Worm (Caenorhabditis elegans) whole organism, L4 larva: ENCODE results near the gene R07E5.6.

Experiments used
- F26F4.8 ChIP-seq: fragments of 200-800 bp; sonication (Bioruptor generic); conservative IDR thresholded peaks from 2 replicates; pipeline ENCODE4 v1.3.6; 2022; ENCODE audit warnings: missing genetic modification characterization, missing compliant biosample characterization
- F37D6.2 ChIP-seq: sonication (generic microtip); optimal IDR thresholded peaks from 2 replicates; lab custom pipeline; 2016; ENCODE audit warnings: mild to moderate bottlenecking, missing genetic modification characterization, missing compliant biosample characterization
- R02D3.7 ChIP-seq: fragments of 150-350 bp; sonication (generic microtip); optimal IDR thresholded peaks from 3 replicates; lab custom pipeline; 2014; ENCODE audit warnings: missing biosample characterization, missing genetic modification characterization
- T20F7.1 ChIP-seq: fragments of 200-800 bp; sonication (Bioruptor generic); optimal IDR thresholded peaks from 2 replicates; lab custom pipeline; 2018; ENCODE audit warnings: mild to moderate bottlenecking, missing genetic modification characterization, missing compliant biosample characterization
- ama-1 ChIP-seq: fragments of 150-350 bp; optimal IDR thresholded peaks from 2 replicates; lab custom pipeline; 2014; ENCODE audit warnings: inconsistent platforms, mixed read lengths
- ceh-20 ChIP-seq: fragments of 200-800 bp; sonication (Bioruptor generic); IDR thresholded peaks from 2 replicates; pipeline ENCODE4 v1.3.6; 2022; ENCODE audit warnings: missing genetic modification reagents, missing genetic modification characterization, missing compliant biosample characterization
- ceh-32 ChIP-seq: sonication (generic microtip); optimal IDR thresholded peaks from 2 replicates; lab custom pipeline; 2016; ENCODE audit warnings: mild to moderate bottlenecking, missing genetic modification characterization, missing compliant biosample characterization; ENCODE audit not compliant: poor library complexity
- ceh-62 ChIP-seq: sonication (generic microtip); optimal IDR thresholded peaks from 2 replicates; lab custom pipeline; 2017; ENCODE audit warnings: missing biosample characterization, missing genetic modification characterization
- ceh-82 ChIP-seq: sonication (generic microtip); optimal IDR thresholded peaks from 2 replicates; lab custom pipeline; 2017; ENCODE audit warnings: missing biosample characterization, missing genetic modification characterization
- daf-16 ChIP-seq, 3 experiments: sonication (generic microtip); optimal IDR thresholded peaks; 2 replicates each; lab custom pipeline; 2016 to 2017; ENCODE audit warnings: missing genetic modification characterization in 3 of 3, missing genetic modification reagents in 3 of 3, mild to moderate bottlenecking in 2 of 3, missing compliant biosample characterization in 2 of 3, missing biosample characterization in 1 of 3, moderate library complexity in 1 of 3
- daf-19 ChIP-seq: fragments of 200-800 bp; sonication (Bioruptor generic); conservative IDR thresholded peaks from 2 replicates; pipeline ENCODE4 v1.3.6; 2022; ENCODE audit warnings: missing genetic modification characterization, missing compliant biosample characterization
- daf-8 ChIP-seq: fragments of 200-800 bp; sonication (Bioruptor generic); IDR thresholded peaks from 2 replicates; pipeline ENCODE4 v1.3.6; 2022; ENCODE audit warnings: missing genetic modification characterization, missing compliant biosample characterization
- dmd-6 ChIP-seq: fragments of 200-800 bp; sonication (Bioruptor generic); IDR thresholded peaks from 2 replicates; pipeline ENCODE4 v1.3.6; 2022; ENCODE audit warnings: missing genetic modification reagents, missing genetic modification characterization, missing compliant biosample characterization
- dmd-8 ChIP-seq: fragments of 200-800 bp; sonication (Bioruptor generic); IDR thresholded peaks from 2 replicates; pipeline ENCODE4 v1.3.6; 2022; ENCODE audit warnings: missing genetic modification characterization, missing compliant biosample characterization
- duxl-1 ChIP-seq: sonication (generic microtip); optimal IDR thresholded peaks from 2 replicates; lab custom pipeline; 2016; ENCODE audit warnings: mild to moderate bottlenecking, missing genetic modification characterization, moderate library complexity, missing compliant biosample characterization; ENCODE audit not compliant: poor library complexity
- dve-1 ChIP-seq: sonication (generic microtip); optimal IDR thresholded peaks from 2 replicates; lab custom pipeline; 2017; ENCODE audit warnings: antibody characterized with exemption, mild to moderate bottlenecking, missing genetic modification characterization, missing compliant biosample characterization; ENCODE audit not compliant: insufficient read depth
- egl-27 ChIP-seq: sonication (generic microtip); optimal IDR thresholded peaks from 3 replicates; lab custom pipeline; 2017; ENCODE audit warnings: missing biosample characterization, missing genetic modification reagents, missing genetic modification characterization
- egl-43 ChIP-seq: fragments of 200-800 bp; sonication (Bioruptor generic); IDR thresholded peaks from 2 replicates; pipeline ENCODE4 v1.3.6; 2022; ENCODE audit warnings: missing genetic modification reagents, missing genetic modification characterization, missing compliant biosample characterization
- fkh-10 ChIP-seq: fragments of 150-350 bp; optimal IDR thresholded peaks from 2 replicates; lab custom pipeline; 2014; ENCODE audit warnings: missing biosample characterization, missing genetic modification reagents, missing genetic modification characterization
- hlh-11 ChIP-seq: fragments of 200-800 bp; sonication (Bioruptor generic); optimal IDR thresholded peaks from 2 replicates; lab custom pipeline; 2018; ENCODE audit warnings: mild to moderate bottlenecking, missing genetic modification characterization, missing compliant biosample characterization
- hlh-30 ChIP-seq: sonication (generic microtip); optimal IDR thresholded peaks from 2 replicates; lab custom pipeline; 2017; ENCODE audit warnings: antibody characterized with exemption, mild to moderate bottlenecking, missing genetic modification characterization, missing compliant biosample characterization; ENCODE audit not compliant: insufficient read depth
- hmg-1.1 ChIP-seq: fragments of 200-800 bp; sonication (Bioruptor generic); IDR thresholded peaks from 2 replicates; pipeline ENCODE4 v1.3.6; 2022; ENCODE audit warnings: missing genetic modification reagents, missing genetic modification characterization, missing compliant biosample characterization
- lin-13 ChIP-seq: fragments of 150-350 bp; optimal IDR thresholded peaks from 2 replicates; lab custom pipeline; 2014; ENCODE audit warnings: missing biosample characterization, missing genetic modification reagents, missing genetic modification characterization
- lin-38 ChIP-seq: fragments of 200-800 bp; sonication (Bioruptor generic); IDR thresholded peaks from 2 replicates; pipeline ENCODE4 v1.3.6; 2022; ENCODE audit warnings: missing genetic modification reagents, missing genetic modification characterization, missing compliant biosample characterization
- lsy-2 ChIP-seq, 2 experiments: fragments of 150-350 bp in 1 of 2; sonication (generic microtip) in 1 of 2; optimal IDR thresholded peaks; 2 replicates each; lab custom pipeline; 2014 to 2017; ENCODE audit warnings: missing biosample characterization in 2 of 2, missing genetic modification characterization in 2 of 2
- madf-5 ChIP-seq, 2 experiments: fragments of 200-800 bp; sonication (Bioruptor generic); IDR thresholded peaks; 2 replicates each; pipeline ENCODE4 v1.3.6; 2022; ENCODE audit warnings: missing compliant biosample characterization in 2 of 2, missing genetic modification characterization in 2 of 2
- mdl-1 ChIP-seq, 2 experiments: fragments of 150-350 bp in 1 of 2; sonication (generic microtip) in 1 of 2; optimal IDR thresholded peaks; 2 replicates each; lab custom pipeline; 2014 to 2017; ENCODE audit warnings: missing biosample characterization in 2 of 2, missing genetic modification characterization in 2 of 2
- mdt-29 ChIP-seq: fragments of 200-800 bp; sonication (Bioruptor generic); IDR thresholded peaks from 2 replicates; pipeline ENCODE4 v1.3.6; 2022; ENCODE audit warnings: missing genetic modification reagents, missing genetic modification characterization, missing compliant biosample characterization
- mep-1 ChIP-seq: fragments of 150-350 bp; sonication (generic microtip); optimal IDR thresholded peaks from 3 replicates; lab custom pipeline; 2014; ENCODE audit warnings: missing biosample characterization, missing genetic modification characterization
- mes-2 ChIP-seq: sonication (generic microtip); optimal IDR thresholded peaks from 2 replicates; lab custom pipeline; 2016; ENCODE audit warnings: missing genotype, mild to moderate bottlenecking, missing genetic modification characterization, missing compliant biosample characterization; ENCODE audit not compliant: poor library complexity, severe bottlenecking
- nhr-102 ChIP-seq: sonication (generic microtip); optimal IDR thresholded peaks from 2 replicates; lab custom pipeline; 2016; ENCODE audit warnings: mild to moderate bottlenecking, missing genetic modification characterization, moderate library complexity, missing compliant biosample characterization
- nhr-237 ChIP-seq: sonication (generic microtip); optimal IDR thresholded peaks from 2 replicates; lab custom pipeline; 2017; ENCODE audit warnings: missing biosample characterization, missing genetic modification characterization
- nhr-25 ChIP-seq: sonication (generic microtip); optimal IDR thresholded peaks from 2 replicates; lab custom pipeline; 2017; ENCODE audit warnings: missing genetic modification characterization, mild to moderate bottlenecking, missing compliant biosample characterization, antibody characterized with exemption, moderate library complexity, borderline replicate concordance; ENCODE audit not compliant: insufficient read depth
- nhr-28 ChIP-seq: fragments of 150-350 bp; optimal IDR thresholded peaks from 2 replicates; lab custom pipeline; 2014; ENCODE audit warnings: missing biosample characterization, missing genetic modification characterization
- nhr-48 ChIP-seq: sonication (generic microtip); optimal IDR thresholded peaks from 2 replicates; lab custom pipeline; 2016; ENCODE audit warnings: mild to moderate bottlenecking, missing genetic modification characterization, missing compliant biosample characterization
- nhr-76 ChIP-seq: fragments of 150-350 bp; optimal IDR thresholded peaks from 2 replicates; lab custom pipeline; 2014; ENCODE audit warnings: missing biosample characterization, missing genetic modification characterization
- nhr-77 ChIP-seq: fragments of 150-350 bp; optimal IDR thresholded peaks from 2 replicates; lab custom pipeline; 2014; ENCODE audit warnings: missing biosample characterization, missing genetic modification characterization
- pha-4 ChIP-seq, 2 experiments: fragments of 150-350 bp in 1 of 2; fragments of 200-800 bp in 1 of 2; sonication (Bioruptor generic) in 1 of 2; IDR thresholded peaks in 1 of 2; optimal IDR thresholded peaks in 1 of 2; 2 replicates each; pipeline versions ENCODE4 v1.3.6 to Lab custom; 2014 to 2022; ENCODE audit warnings: missing genetic modification characterization in 2 of 2, missing genetic modification reagents in 2 of 2, missing biosample characterization in 1 of 2, missing compliant biosample characterization in 1 of 2
- pqm-1 ChIP-seq: sonication (generic microtip); optimal IDR thresholded peaks from 2 replicates; lab custom pipeline; 2017; ENCODE audit warnings: missing biosample characterization, missing genetic modification characterization
- rbr-2 ChIP-seq: sonication (generic microtip); optimal IDR thresholded peaks from 2 replicates; lab custom pipeline; 2016; ENCODE audit warnings: missing genotype, missing genetic modification characterization, missing compliant biosample characterization
- sdz-12 ChIP-seq: fragments of 200-800 bp; sonication (Bioruptor generic); optimal IDR thresholded peaks from 2 replicates; lab custom pipeline; 2018; ENCODE audit warnings: mild to moderate bottlenecking, missing genetic modification characterization, missing compliant biosample characterization
- unc-39 ChIP-seq: sonication (generic microtip); optimal IDR thresholded peaks from 2 replicates; lab custom pipeline; 2017; ENCODE audit warnings: missing biosample characterization, missing genetic modification characterization
- zfp-2 ChIP-seq: sonication (generic microtip); optimal IDR thresholded peaks from 2 replicates; lab custom pipeline; 2016; ENCODE audit warnings: mild to moderate bottlenecking, missing genetic modification characterization, missing compliant biosample characterization
- zfp-3 ChIP-seq: fragments of 200-800 bp; sonication (Bioruptor generic); conservative IDR thresholded peaks from 2 replicates; pipeline ENCODE4 v1.3.6; 2022; ENCODE audit warnings: missing genetic modification reagents, missing genetic modification characterization, missing compliant biosample characterization
- zip-11 ChIP-seq: fragments of 200-800 bp; sonication (Bioruptor generic); IDR thresholded peaks from 2 replicates; pipeline ENCODE4 v1.3.6; 2022; ENCODE audit warnings: missing genetic modification characterization, missing compliant biosample characterization
- zip-2 ChIP-seq: fragments of 150-350 bp; optimal IDR thresholded peaks from 2 replicates; lab custom pipeline; 2014; ENCODE audit warnings: missing biosample characterization, missing genetic modification characterization
- ztf-11 ChIP-seq: fragments of 150-350 bp; optimal IDR thresholded peaks from 2 replicates; lab custom pipeline; 2014; ENCODE audit warnings: missing biosample characterization, missing genetic modification characterization
- ztf-7 ChIP-seq: fragments of 150-350 bp; optimal IDR thresholded peaks from 2 replicates; lab custom pipeline; 2014; ENCODE audit warnings: missing biosample characterization, missing genetic modification characterization

Gene R07E5.6

DNA sequence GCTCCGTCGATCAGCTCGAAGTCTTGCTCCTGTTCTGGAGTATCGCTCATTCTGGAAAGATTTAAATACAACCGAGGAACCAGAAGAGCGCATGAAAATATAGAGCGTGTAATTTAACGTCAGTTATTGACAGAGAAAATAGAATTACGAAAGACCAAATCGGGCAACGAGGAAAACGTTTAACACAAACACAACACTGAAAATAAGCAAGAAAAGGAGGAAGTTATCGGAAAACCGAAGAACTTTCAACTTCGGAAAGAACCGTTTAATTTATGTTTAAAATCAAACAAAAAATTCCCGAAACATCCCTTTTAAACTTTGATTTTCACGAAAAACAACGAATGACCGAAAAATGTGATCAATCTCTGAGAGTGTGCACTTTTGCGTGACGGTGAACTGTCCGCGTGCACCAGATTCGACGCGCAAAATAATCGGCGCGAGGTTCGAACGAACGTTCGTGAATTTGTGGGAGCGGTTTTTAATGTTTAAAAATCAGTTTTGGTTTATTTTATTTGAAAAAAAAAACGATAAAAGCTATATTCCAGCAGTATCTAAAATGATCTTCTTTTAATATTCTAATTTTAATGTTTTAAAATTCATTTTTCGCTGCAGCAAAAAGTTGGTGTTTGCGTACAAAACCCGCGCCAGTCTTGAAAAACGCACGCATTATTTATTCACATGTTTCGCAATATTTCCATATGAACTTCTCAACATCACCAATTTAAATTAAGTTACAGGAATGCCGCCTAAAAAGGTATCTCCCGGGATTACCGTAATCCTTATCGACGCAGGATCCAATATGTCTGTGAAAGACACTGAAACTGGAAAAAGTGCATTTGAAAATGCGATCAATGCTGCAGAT, 20.8 kb downstream of the R07E5.6 start, which contains the start of the genes R07E5.7 and cku-80:
Gene R07E5.7, minus strand, starts transcription at position 51 of the 862 bp plus-strand sequence.
Gene cku-80, plus strand, starts transcription at position 732 of the 862 bp plus-strand sequence.
- TF ChIP-seq dmd-6 (GFP tag; lab: Robert Waterston, UW): peak; percentile 40; the same call in 1 of the 2 replicates
- no peak for TF ChIP-seq unc-39 (tag; lab: Kevin White, UChicago)
- peak; percentile 55 for TF ChIP-seq hlh-11 (tag; lab: Kevin White, UChicago)
- TF ChIP-seq duxl-1 (tag; lab: Kevin White, UChicago): peak; percentile 25
- no peak for TF ChIP-seq fkh-10 (GFP tag; lab: Kevin White, UChicago)
- TF ChIP-seq nhr-28 (tag; lab: Kevin White, UChicago): peak; percentile 39
- no peak for TF ChIP-seq ztf-11 (tag; lab: Kevin White, UChicago)
- TF ChIP-seq ceh-20: no peak
- TF ChIP-seq daf-16 (GFP tag; optimal IDR thresholded peaks at IDR 0.05; lab: Kevin White, UChicago): no peak
- peak; percentile 36 for TF ChIP-seq daf-16 (tag; optimal IDR thresholded peaks at IDR 0.05; lab: Kevin White, UChicago)
- peak; percentile 76 for TF ChIP-seq mes-2 (tag; lab: Kevin White, UChicago)
- no peak for TF ChIP-seq R02D3.7 (tag; lab: Kevin White, UChicago)
- TF ChIP-seq lin-13 (GFP tag; lab: Kevin White, UChicago): peak; percentile 19
- no peak for TF ChIP-seq pqm-1 (tag; lab: Kevin White, UChicago)
- no peak for TF ChIP-seq pha-4 (GFP tag; IDR thresholded peaks at IDR 0.05; lab: Robert Waterston, UW)
- TF ChIP-seq pha-4 (tag; optimal IDR thresholded peaks at IDR 0.05; lab: Kevin White, UChicago): no peak
- TF ChIP-seq ceh-62 (tag; lab: Kevin White, UChicago): no peak
- no peak for TF ChIP-seq ceh-82
- peak; percentile 70 for TF ChIP-seq mep-1 (tag; lab: Kevin White, UChicago)
- TF ChIP-seq ztf-7 (tag; lab: Kevin White, UChicago): peak; percentile 47
- TF ChIP-seq nhr-76 (tag; lab: Kevin White, UChicago): no peak
- peak in 1 of 2 experiments; percentile 15 for TF ChIP-seq mdl-1 (tag; optimal IDR thresholded peaks at IDR 0.05; lab: Kevin White, UChicago)
- TF ChIP-seq F37D6.2 (tag; lab: Kevin White, UChicago): no peak
- no peak for TF ChIP-seq egl-43 (GFP tag; lab: Robert Waterston, UW)
- TF ChIP-seq nhr-102 (tag; lab: Kevin White, UChicago): no peak
- no peak for TF ChIP-seq egl-27 (tag; lab: Kevin White, UChicago)
- TF ChIP-seq ama-1 (lab: Kevin White, UChicago): peak; percentile 27
- TF ChIP-seq daf-8 (GFP tag; lab: Robert Waterston, UW): no peak
- TF ChIP-seq sdz-12: no peak
- no peak for TF ChIP-seq ceh-32 (tag; lab: Kevin White, UChicago)
- TF ChIP-seq zip-2 (tag; lab: Kevin White, UChicago): no peak
- TF ChIP-seq zfp-3 (GFP tag; lab: Robert Waterston, UW): no peak
- peak in 1 of 2 experiments; percentile 80 for TF ChIP-seq lsy-2 (tag; optimal IDR thresholded peaks at IDR 0.05; lab: Kevin White, UChicago)
- no peak for TF ChIP-seq T20F7.1 (GFP tag; lab: Kevin White, UChicago)
- TF ChIP-seq nhr-237: no peak
- peak; percentile 70 for TF ChIP-seq lin-38
- TF ChIP-seq nhr-77: peak; percentile 17
- TF ChIP-seq rbr-2: peak; percentile 55
- TF ChIP-seq mdt-29 (GFP tag; lab: Robert Waterston, UW): no peak
- TF ChIP-seq nhr-48: peak; percentile 17
- no peak for TF ChIP-seq zfp-2 (tag; lab: Kevin White, UChicago)
- no peak for TF ChIP-seq madf-5 (GFP tag; IDR thresholded peaks at IDR 0.05; lab: Robert Waterston, UW)
- TF ChIP-seq hmg-1.1: peak; percentile 42; the same call in 1 of the 2 replicates
- peak; percentile 92 for TF ChIP-seq hlh-30
- no peak for TF ChIP-seq dmd-8 (GFP tag; lab: Robert Waterston, UW)
- TF ChIP-seq F26F4.8 (GFP tag; lab: Robert Waterston, UW): no peak
- TF ChIP-seq dve-1 (tag; lab: Kevin White, UChicago): peak; percentile 64
- no peak for TF ChIP-seq nhr-25 (tag; lab: Kevin White, UChicago)
- TF ChIP-seq daf-19: 0 out of 2 replicates have a peak, but pooled peaks have one; percentile 35
- TF ChIP-seq zip-11 (GFP tag; lab: Robert Waterston, UW): no peak
